Fruit fly (Drosophila melanogaster) whole organism, embryonic: Measurements from ENCODE around the gene RfC4.
A peak's percentile ranks its signal among the peaks of the same experiment; 100 is the strongest.

Source experiments
- Bgb ChIP-seq: fragments of 200-800 bp; sonication (Bioruptor generic); IDR thresholded peaks from 2 replicates; pipeline ENCODE4 v1.3.6; 2022; ENCODE audit warnings: missing biosample characterization, missing genetic modification characterization; ENCODE audit not compliant: partially characterized antibody
- BtbVII ChIP-seq: fragments of 200-800 bp; sonication (Bioruptor generic); optimal IDR thresholded peaks from 3 replicates; lab custom pipeline; 2017; ENCODE audit warnings: missing biosample characterization, mild to moderate bottlenecking, missing genetic modification characterization
- CG11456 ChIP-seq: fragments of 200-800 bp; sonication (Bioruptor generic); IDR thresholded peaks from 3 replicates; pipeline ENCODE4 v1.3.6; 2022; ENCODE audit warnings: missing biosample characterization, missing genetic modification characterization
- CG12391 ChIP-seq: fragments of 200-800 bp; sonication (Bioruptor generic); optimal IDR thresholded peaks from 3 replicates; lab custom pipeline; 2018; ENCODE audit warnings: missing biosample characterization, mild to moderate bottlenecking, missing genetic modification characterization, moderate library complexity
- CG12744 ChIP-seq: fragments of 200-800 bp; sonication (Bioruptor generic); optimal IDR thresholded peaks from 2 replicates; lab custom pipeline; 2016; ENCODE audit warnings: missing biosample characterization, missing genetic modification characterization
- CG13123 ChIP-seq: fragments of 200-800 bp; sonication (Bioruptor generic); optimal IDR thresholded peaks from 2 replicates; lab custom pipeline; 2016; ENCODE audit warnings: missing biosample characterization, missing genetic modification characterization
- CG15011 ChIP-seq: fragments of 200-800 bp; sonication (Bioruptor generic); optimal IDR thresholded peaks from 3 replicates; lab custom pipeline; 2018; ENCODE audit warnings: missing biosample characterization, mild to moderate bottlenecking, missing genetic modification characterization
- CG15601 ChIP-seq: fragments of 200-800 bp; sonication (Bioruptor generic); optimal IDR thresholded peaks from 3 replicates; lab custom pipeline; 2019; ENCODE audit warnings: missing biosample characterization, mild to moderate bottlenecking, missing genetic modification characterization, moderate library complexity
- CG17328 ChIP-seq: fragments of 200-800 bp; sonication (Bioruptor generic); IDR thresholded peaks from 2 replicates; pipeline ENCODE4 v1.3.6; 2022; ENCODE audit warnings: missing biosample characterization, missing genetic modification characterization
- CG4360 ChIP-seq: fragments of 200-800 bp; sonication (Bioruptor generic); IDR thresholded peaks from 2 replicates; pipeline ENCODE4 v1.3.6; 2022; ENCODE audit warnings: missing biosample characterization, missing genetic modification characterization
- CG43689 ChIP-seq: fragments of 200-800 bp; sonication (Bioruptor generic); IDR thresholded peaks from 2 replicates; pipeline ENCODE4 v1.3.6; 2022; ENCODE audit warnings: missing biosample characterization, missing genetic modification characterization
- CG7271 ChIP-seq: fragments of 200-800 bp; sonication (Bioruptor generic); optimal IDR thresholded peaks from 2 replicates; lab custom pipeline; 2018; ENCODE audit warnings: missing biosample characterization, mild to moderate bottlenecking, missing genetic modification characterization, moderate library complexity
- CG7963 ChIP-seq: fragments of 200-800 bp; sonication (Bioruptor generic); IDR thresholded peaks from 3 replicates; pipeline ENCODE4 v1.3.6; 2022; ENCODE audit warnings: missing biosample characterization, missing genetic modification characterization; ENCODE audit not compliant: partially characterized antibody
- CG7987 ChIP-seq: fragments of 200-800 bp; sonication (Bioruptor generic); optimal IDR thresholded peaks from 2 replicates; lab custom pipeline; 2018; ENCODE audit warnings: missing biosample characterization, mild to moderate bottlenecking, missing genetic modification characterization, moderate library complexity
- CG8924 ChIP-seq: fragments of 200-800 bp; optimal IDR thresholded peaks from 3 replicates; lab custom pipeline; 2019; ENCODE audit warnings: missing biosample characterization, mild to moderate bottlenecking, missing genetic modification characterization, moderate library complexity
- CG8944 ChIP-seq: fragments of 200-800 bp; sonication (Bioruptor generic); optimal IDR thresholded peaks from 3 replicates; lab custom pipeline; 2016; ENCODE audit warnings: missing biosample characterization, missing genetic modification characterization
- CG9797 ChIP-seq: fragments of 200-800 bp; sonication (Bioruptor generic); optimal IDR thresholded peaks from 3 replicates; lab custom pipeline; 2018; ENCODE audit warnings: missing biosample characterization, mild to moderate bottlenecking, missing genetic modification characterization
- CTCF ChIP-seq: fragments of 200-800 bp; sonication (Bioruptor generic); optimal IDR thresholded peaks from 2 replicates; lab custom pipeline; 2017; ENCODE audit warnings: missing biosample characterization, mild to moderate bottlenecking, missing genetic modification characterization, moderate library complexity
- Deaf1 ChIP-seq: fragments of 200-800 bp; optimal IDR thresholded peaks from 3 replicates; lab custom pipeline; 2019; ENCODE audit warnings: missing biosample characterization, mild to moderate bottlenecking, missing genetic modification characterization, moderate library complexity
- Dll ChIP-seq: fragments of 200-800 bp; sonication (Bioruptor generic); IDR thresholded peaks from 4 replicates; pipeline ENCODE4 v1.3.6; 2022; ENCODE audit warnings: missing biosample characterization, missing genetic modification characterization; ENCODE audit not compliant: partially characterized antibody
- Dref ChIP-seq: fragments of 200-800 bp; sonication (Bioruptor generic); IDR thresholded peaks from 2 replicates; pipeline ENCODE4 v1.3.6; 2022; ENCODE audit warnings: missing biosample characterization, missing genetic modification characterization
- Eip74EF ChIP-seq, 2 experiments: fragments of 200-800 bp in 1 of 2; fragments of >200 bp in 1 of 2; sonication (Bioruptor generic) in 1 of 2; optimal IDR thresholded peaks; 2 replicates each; lab custom pipeline; 2017 to 2019; ENCODE audit warnings: missing biosample characterization in 2 of 2, missing genetic modification characterization in 2 of 2, mild to moderate bottlenecking in 1 of 2, moderate library complexity in 1 of 2
- MBD-R2 ChIP-seq: fragments of 200-800 bp; sonication (Bioruptor generic); IDR thresholded peaks from 2 replicates; pipeline ENCODE4 v1.3.6; 2022; ENCODE audit warnings: missing biosample characterization, missing genetic modification characterization
- Optix ChIP-seq: fragments of 200-800 bp; sonication (Bioruptor generic); IDR thresholded peaks from 3 replicates; pipeline ENCODE4 v1.3.6; 2022; ENCODE audit warnings: missing biosample characterization, missing genetic modification characterization
- Ravus ChIP-seq: fragments of 200-800 bp; sonication (Bioruptor generic); IDR thresholded peaks from 2 replicates; pipeline ENCODE4 v1.3.6; 2022; ENCODE audit warnings: missing biosample characterization, missing genetic modification characterization
- Sry-δ ChIP-seq: fragments of 200-800 bp; sonication (Bioruptor generic); optimal IDR thresholded peaks from 2 replicates; lab custom pipeline; 2016; ENCODE audit warnings: missing biosample characterization, missing genetic modification characterization
- TFAM ChIP-seq: fragments of 200-800 bp; sonication (Bioruptor generic); optimal IDR thresholded peaks from 2 replicates; lab custom pipeline; 2017; ENCODE audit warnings: missing biosample characterization, missing genetic modification characterization, inconsistent platforms
- bbx ChIP-seq: fragments of 200-800 bp; sonication (Bioruptor generic); IDR thresholded peaks from 2 replicates; pipeline ENCODE4 v1.3.6; 2022; ENCODE audit warnings: missing biosample characterization, missing genetic modification characterization; ENCODE audit not compliant: partially characterized antibody
- cad ChIP-seq: fragments of >200 bp; optimal IDR thresholded peaks from 2 replicates; lab custom pipeline; 2017; ENCODE audit warnings: missing biosample characterization, missing genetic modification characterization
- cato ChIP-seq: fragments of 200-800 bp; sonication (Bioruptor generic); optimal IDR thresholded peaks from 2 replicates; lab custom pipeline; 2016; ENCODE audit warnings: missing biosample characterization, missing genetic modification characterization, borderline replicate concordance
- chn ChIP-seq: fragments of 200-800 bp; sonication (Bioruptor generic); optimal IDR thresholded peaks from 2 replicates; lab custom pipeline; 2016; ENCODE audit warnings: missing biosample characterization, missing genetic modification characterization
- crc ChIP-seq: fragments of 200-800 bp; sonication (Bioruptor generic); optimal IDR thresholded peaks from 2 replicates; lab custom pipeline; 2016; ENCODE audit warnings: missing biosample characterization, missing genetic modification characterization
- en ChIP-seq: fragments of 200-800 bp; sonication (Bioruptor generic); optimal IDR thresholded peaks from 2 replicates; lab custom pipeline; 2016; ENCODE audit warnings: missing biosample characterization, missing genetic modification characterization
- eve ChIP-seq, 2 experiments: fragments of >200 bp; optimal IDR thresholded peaks; 2 replicates each; lab custom pipeline; 2017; ENCODE audit warnings: missing biosample characterization in 2 of 2, missing genetic modification characterization in 2 of 2
- fru ChIP-seq: fragments of >200 bp; optimal IDR thresholded peaks from 2 replicates; lab custom pipeline; 2017
- hbn ChIP-seq: fragments of 200-800 bp; sonication (Bioruptor generic); IDR thresholded peaks from 2 replicates; pipeline ENCODE4 v1.3.6; 2022; ENCODE audit warnings: missing biosample characterization, missing genetic modification characterization; ENCODE audit not compliant: partially characterized antibody
- hth ChIP-seq: fragments of >200 bp; optimal IDR thresholded peaks from 2 replicates; lab custom pipeline; 2017; ENCODE audit warnings: inconsistent platforms
- jigr1 ChIP-seq: fragments of 200-800 bp; sonication (Bioruptor generic); IDR thresholded peaks from 3 replicates; pipeline ENCODE4 v1.3.6; 2022; ENCODE audit warnings: missing biosample characterization, missing genetic modification characterization
- kah ChIP-seq: fragments of 200-800 bp; sonication (Bioruptor generic); optimal IDR thresholded peaks from 2 replicates; lab custom pipeline; 2018; ENCODE audit warnings: missing biosample characterization, mild to moderate bottlenecking, missing genetic modification characterization
- ken ChIP-seq: fragments of 200-800 bp; sonication (Bioruptor generic); IDR thresholded peaks from 3 replicates; pipeline ENCODE4 v1.3.6; 2022; ENCODE audit warnings: missing biosample characterization, missing genetic modification characterization
- nerfin-2 ChIP-seq: fragments of 200-800 bp; sonication (Bioruptor generic); IDR thresholded peaks from 2 replicates; pipeline ENCODE4 v1.3.6; 2022; ENCODE audit warnings: missing biosample characterization, missing genetic modification characterization; ENCODE audit not compliant: partially characterized antibody
- pfk ChIP-seq: fragments of 200-800 bp; sonication (Bioruptor generic); optimal IDR thresholded peaks from 2 replicates; lab custom pipeline; 2018; ENCODE audit warnings: missing biosample characterization, mild to moderate bottlenecking, missing genetic modification characterization, moderate library complexity
- pzg ChIP-seq: fragments of 200-800 bp; sonication (Bioruptor generic); optimal IDR thresholded peaks from 3 replicates; lab custom pipeline; 2018; ENCODE audit warnings: missing biosample characterization, mild to moderate bottlenecking, missing genetic modification characterization, moderate library complexity
- ranshi ChIP-seq: fragments of 200-800 bp; sonication (Bioruptor generic); IDR thresholded peaks from 2 replicates; pipeline ENCODE4 v1.3.6; 2022; ENCODE audit warnings: missing biosample characterization, missing genetic modification characterization
- row ChIP-seq: fragments of 200-800 bp; sonication (Bioruptor generic); IDR thresholded peaks from 3 replicates; pipeline ENCODE4 v1.3.6; 2022; ENCODE audit warnings: missing biosample characterization, missing genetic modification characterization
- run ChIP-seq: fragments of 200-800 bp; sonication (Bioruptor generic); optimal IDR thresholded peaks from 3 replicates; lab custom pipeline; 2018; ENCODE audit warnings: missing biosample characterization, mild to moderate bottlenecking, missing genetic modification characterization
- schlank ChIP-seq: fragments of 200-800 bp; sonication (Bioruptor generic); optimal IDR thresholded peaks from 2 replicates; lab custom pipeline; 2018; ENCODE audit warnings: missing biosample characterization, mild to moderate bottlenecking, missing genetic modification characterization
- sisA ChIP-seq: fragments of 200-800 bp; sonication (Bioruptor generic); IDR thresholded peaks from 2 replicates; pipeline ENCODE4 v1.3.6; 2022; ENCODE audit warnings: missing biosample characterization, missing genetic modification characterization
- tin ChIP-seq: fragments of 200-800 bp; sonication (Bioruptor generic); optimal IDR thresholded peaks from 3 replicates; lab custom pipeline; 2016; ENCODE audit warnings: missing biosample characterization, missing genetic modification characterization
- toy ChIP-seq: fragments of 200-800 bp; sonication (Bioruptor generic); IDR thresholded peaks from 2 replicates; pipeline ENCODE4 v1.3.6; 2022; ENCODE audit warnings: missing biosample characterization, missing genetic modification characterization
- unc-4 ChIP-seq: fragments of 200-800 bp; sonication (Bioruptor generic); IDR thresholded peaks from 2 replicates; pipeline ENCODE4 v1.3.6; 2022; ENCODE audit warnings: missing biosample characterization, missing genetic modification characterization; ENCODE audit not compliant: partially characterized antibody

RfC4 gene

DNA sequence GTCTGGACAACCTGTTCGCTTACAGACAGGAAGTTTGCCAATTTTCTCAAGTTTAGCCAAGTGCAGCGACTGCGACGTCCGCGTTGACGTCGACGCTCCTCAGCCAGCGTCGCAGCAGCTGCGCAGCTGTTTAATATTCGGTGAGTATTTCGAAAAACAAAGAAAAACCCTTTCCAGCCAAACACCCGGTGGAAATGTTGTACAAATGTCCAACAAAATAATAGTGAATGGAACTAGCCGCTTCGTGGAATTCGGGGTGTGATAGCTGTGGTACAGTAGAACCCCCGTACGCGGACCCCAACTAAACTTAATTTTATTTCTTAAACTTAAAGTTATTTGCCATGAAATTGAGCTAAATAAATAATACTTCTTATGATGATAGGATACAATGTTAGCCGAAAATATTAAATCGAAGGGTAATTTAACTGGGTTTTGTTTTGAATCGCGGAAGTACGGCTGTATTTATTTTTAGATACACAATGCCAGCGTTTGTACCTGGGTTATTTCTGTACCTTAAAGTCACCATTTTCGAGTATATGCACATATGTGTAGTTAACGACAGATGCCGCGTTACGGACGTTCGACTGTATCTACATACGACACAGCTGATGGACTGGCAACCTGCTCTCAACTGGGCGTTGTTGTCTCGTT is 26.9 kb downstream of the RfC4 start (continued):
- TF ChIP-seq sisA (GFP tag; lab: Robert Waterston, UW) = peak; percentile 58
- TF ChIP-seq CG8924 = peak; percentile 84
- TF ChIP-seq hbn = no peak
- TF ChIP-seq CG15601 = peak; percentile 71
- no peak for TF ChIP-seq unc-4 (GFP tag; lab: Robert Waterston, UW)
- TF ChIP-seq nerfin-2 = no peak
- TF ChIP-seq Dref = no peak
- no peak for TF ChIP-seq toy (GFP tag; lab: Robert Waterston, UW)
- peak; percentile 52 for TF ChIP-seq CG8944 (GFP tag; lab: Kevin White, UChicago)
- TF ChIP-seq ken (GFP tag; lab: Robert Waterston, UW) = peak; percentile 51; the same call in 1 of the 3 replicates
- no peak for TF ChIP-seq cad
- TF ChIP-seq CG43689 (GFP tag; lab: Robert Waterston, UW) = no peak
- TF ChIP-seq schlank (tag; lab: Kevin White, UChicago) = no peak
- no peak for TF ChIP-seq CTCF (GFP tag; lab: Kevin White, UChicago)
- no peak for TF ChIP-seq Bgb (GFP tag; lab: Robert Waterston, UW)
- no peak for TF ChIP-seq Dll (GFP tag; lab: Robert Waterston, UW)
- TF ChIP-seq CG12744 = peak; percentile 31
- TF ChIP-seq Sry-δ (GFP tag; lab: Kevin White, UChicago) = no peak
- no peak for TF ChIP-seq pfk (GFP tag; lab: Kevin White, UChicago)
- TF ChIP-seq CG9797 = no peak
- TF ChIP-seq bbx (GFP tag; lab: Robert Waterston, UW) = no peak
- TF ChIP-seq CG15011 (GFP tag; lab: Kevin White, UChicago) = peak; percentile 73
- TF ChIP-seq MBD-R2 (GFP tag; lab: Robert Waterston, UW) = 0 out of 2 replicates have a peak, but pooled peaks have one; percentile 30
- no peak for TF ChIP-seq fru (lab: Kevin White, UChicago)
- TF ChIP-seq CG7271 (tag; lab: Kevin White, UChicago) = peak; percentile 7
- TF ChIP-seq Ravus (GFP tag; lab: Robert Waterston, UW) = no peak
- TF ChIP-seq ranshi (GFP tag; lab: Robert Waterston, UW) = 0 out of 2 replicates have a peak, but pooled peaks have one; percentile 36
- peak; percentile 29 for TF ChIP-seq run (tag; lab: Kevin White, UChicago)
- TF ChIP-seq CG13123 (GFP tag; lab: Kevin White, UChicago) = peak; percentile 50
- peak; percentile 56 for TF ChIP-seq tin (GFP tag; lab: Kevin White, UChicago)
- no peak for TF ChIP-seq hth (lab: Kevin White, UChicago)
- TF ChIP-seq kah (GFP tag; lab: Kevin White, UChicago) = peak; percentile 18
- TF ChIP-seq Deaf1 (tag; lab: Kevin White, UChicago) = peak; percentile 40
- TF ChIP-seq TFAM (GFP tag; lab: Kevin White, UChicago) = no peak
- peak; percentile 78 for TF ChIP-seq BtbVII
- TF ChIP-seq crc = peak; percentile 74
- no peak for TF ChIP-seq eve (GFP tag; optimal IDR thresholded peaks at IDR 0.05; lab: Kevin White, UChicago)
- TF ChIP-seq CG4360 = no peak
- no peak for TF ChIP-seq pzg
- TF ChIP-seq row = peak; percentile 89
- TF ChIP-seq chn = peak; percentile 58
- no peak for TF ChIP-seq en (GFP tag; lab: Kevin White, UChicago)
- TF ChIP-seq jigr1 = no peak
- TF ChIP-seq Optix (GFP tag; lab: Robert Waterston, UW) = peak; percentile 15; the same call in 1 of the 3 replicates
- peak; percentile 49 for TF ChIP-seq CG17328
- TF ChIP-seq CG7987 (GFP tag; lab: Kevin White, UChicago) = no peak
- TF ChIP-seq CG12391 (tag; lab: Kevin White, UChicago) = peak; percentile 81
- no peak for TF ChIP-seq cato (GFP tag; lab: Kevin White, UChicago)
- peak in 1 of 2 experiments; percentile 80 for TF ChIP-seq Eip74EF (GFP tag; optimal IDR thresholded peaks at IDR 0.05; lab: Kevin White, UChicago)
- TF ChIP-seq CG7963 (GFP tag; lab: Robert Waterston, UW) = no peak
- TF ChIP-seq CG11456 (GFP tag; lab: Robert Waterston, UW) = peak; percentile 39; the same call in 1 of the 3 replicates
